Worm (Caenorhabditis elegans): Measurements from ENCODE around the gene K07F5.14.
"Not testable (repeated sequence)": the region's sequence is repeated elsewhere in the genome, so short reads cannot be mapped to it uniquely, and the experiment has no call there.

DNA sequence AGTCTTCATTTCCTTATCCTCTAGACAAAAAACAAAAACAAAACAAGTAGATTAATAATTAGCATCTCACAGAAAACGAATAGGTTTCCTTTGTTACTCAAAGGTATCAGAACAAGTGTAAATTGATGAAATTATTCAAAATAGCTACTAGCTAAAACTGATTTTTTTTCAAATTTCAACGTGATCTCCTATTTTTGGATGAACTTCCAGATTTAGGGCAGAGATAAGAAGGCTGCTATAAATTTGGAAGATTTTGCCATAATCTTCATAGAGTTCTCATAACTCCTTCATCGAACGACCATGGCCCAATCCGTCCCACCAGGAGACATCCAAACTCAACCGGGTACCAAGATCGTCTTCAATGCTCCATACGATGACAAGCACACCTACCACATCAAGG is 32.3 kb downstream of the K07F5.14 start, which contains the start of gene msp-77:
- not testable (repeated sequence) for TF ChIP-seq unc-62 (GFP tag; optimal IDR thresholded peaks at IDR 0.05); pha-4 (tag; optimal IDR thresholded peaks at IDR 0.05)
